Fruit fly (Drosophila melanogaster) whole organism, embryonic: ENCODE results near the gene CAH4.

Source experiments
- B-H1 ChIP-seq: fragments of 200-800 bp; sonication (Bioruptor generic); IDR thresholded peaks from 3 replicates; pipeline ENCODE4 v1.3.6; 2022; ENCODE audit warnings: missing biosample characterization, missing genetic modification characterization
- C15 ChIP-seq: fragments of 200-800 bp; sonication (Bioruptor generic); IDR thresholded peaks from 3 replicates; pipeline ENCODE4 v1.3.6; 2022; ENCODE audit warnings: missing biosample characterization, missing genetic modification characterization
- CG11085 ChIP-seq: fragments of 200-800 bp; sonication (Bioruptor generic); IDR thresholded peaks from 2 replicates; pipeline ENCODE4 v1.3.6; 2022; ENCODE audit warnings: missing biosample characterization, missing genetic modification characterization
- CG11723 ChIP-seq: fragments of 200-800 bp; sonication (Bioruptor generic); optimal IDR thresholded peaks from 2 replicates; lab custom pipeline; 2017; ENCODE audit warnings: missing biosample characterization, mild to moderate bottlenecking, missing genetic modification characterization
- CG1233 ChIP-seq: fragments of 200-800 bp; sonication (Bioruptor generic); optimal IDR thresholded peaks from 4 replicates; lab custom pipeline; 2018; ENCODE audit warnings: missing biosample characterization, mild to moderate bottlenecking, missing genetic modification characterization
- CG17385 ChIP-seq: fragments of 200-800 bp; sonication (Bioruptor generic); optimal IDR thresholded peaks from 3 replicates; lab custom pipeline; 2018; ENCODE audit warnings: missing biosample characterization, mild to moderate bottlenecking, missing genetic modification characterization
- CG17829 ChIP-seq: fragments of 200-800 bp; optimal IDR thresholded peaks from 2 replicates; lab custom pipeline; 2019; ENCODE audit warnings: missing biosample characterization, mild to moderate bottlenecking, missing genetic modification characterization, moderate library complexity
- CG18476 ChIP-seq: fragments of 200-800 bp; sonication (Bioruptor generic); optimal IDR thresholded peaks from 2 replicates; lab custom pipeline; 2016; ENCODE audit warnings: missing biosample characterization, mild to moderate bottlenecking, missing genetic modification characterization
- CG2875 ChIP-seq: fragments of 200-800 bp; sonication (Bioruptor generic); optimal IDR thresholded peaks from 2 replicates; lab custom pipeline; 2017; ENCODE audit warnings: missing biosample characterization, mild to moderate bottlenecking, missing genetic modification characterization, missing genetic modification reagents
- CG3726 ChIP-seq: fragments of 200-800 bp; sonication (Bioruptor generic); IDR thresholded peaks from 3 replicates; pipeline ENCODE4, ENCODE4 v1.3.6; 2022; ENCODE audit warnings: missing biosample characterization, missing genetic modification characterization
- CG4360 ChIP-seq: fragments of 200-800 bp; sonication (Bioruptor generic); IDR thresholded peaks from 2 replicates; pipeline ENCODE4 v1.3.6; 2022; ENCODE audit warnings: missing biosample characterization, missing genetic modification characterization
- CG4617 ChIP-seq: fragments of 200-800 bp; sonication (Bioruptor generic); optimal IDR thresholded peaks from 3 replicates; lab custom pipeline; 2016; ENCODE audit warnings: missing biosample characterization, missing genetic modification characterization, borderline replicate concordance
- CG4820 ChIP-seq: fragments of 200-800 bp; sonication (Bioruptor generic); optimal IDR thresholded peaks from 3 replicates; lab custom pipeline; 2016; ENCODE audit warnings: missing biosample characterization, missing genetic modification characterization
- CG4854 ChIP-seq: fragments of 200-800 bp; sonication (Bioruptor generic); optimal IDR thresholded peaks from 2 replicates; lab custom pipeline; 2016; ENCODE audit warnings: missing biosample characterization, missing genetic modification characterization, inconsistent platforms
- CG6683 ChIP-seq: fragments of 200-800 bp; sonication (Bioruptor generic); optimal IDR thresholded peaks from 2 replicates; lab custom pipeline; 2017; ENCODE audit warnings: missing biosample characterization, mild to moderate bottlenecking, missing genetic modification characterization, missing genetic modification reagents
- CG6765 ChIP-seq: fragments of 200-800 bp; sonication (Bioruptor generic); optimal IDR thresholded peaks from 3 replicates; lab custom pipeline; 2017; ENCODE audit warnings: missing biosample characterization, mild to moderate bottlenecking, missing genetic modification characterization
- CG7271 ChIP-seq: fragments of 200-800 bp; sonication (Bioruptor generic); optimal IDR thresholded peaks from 2 replicates; lab custom pipeline; 2018; ENCODE audit warnings: missing biosample characterization, mild to moderate bottlenecking, missing genetic modification characterization, moderate library complexity
- CG8478 ChIP-seq: fragments of >200 bp; optimal IDR thresholded peaks from 2 replicates; lab custom pipeline; 2018
- CG8944 ChIP-seq: fragments of 200-800 bp; sonication (Bioruptor generic); optimal IDR thresholded peaks from 3 replicates; lab custom pipeline; 2016; ENCODE audit warnings: missing biosample characterization, missing genetic modification characterization
- CG9876 ChIP-seq: fragments of 200-800 bp; sonication (Bioruptor generic); optimal IDR thresholded peaks from 2 replicates; lab custom pipeline; 2016; ENCODE audit warnings: missing biosample characterization, missing genetic modification characterization
- E2f2 ChIP-seq: fragments of 200-800 bp; sonication (Bioruptor generic); IDR thresholded peaks from 2 replicates; pipeline ENCODE4 v1.3.6; 2022; ENCODE audit warnings: missing biosample characterization, missing genetic modification characterization
- Eip74EF ChIP-seq, 2 experiments: fragments of 200-800 bp in 1 of 2; fragments of >200 bp in 1 of 2; sonication (Bioruptor generic) in 1 of 2; optimal IDR thresholded peaks; 2 replicates each; lab custom pipeline; 2017 to 2019; ENCODE audit warnings: missing biosample characterization in 2 of 2, missing genetic modification characterization in 2 of 2, mild to moderate bottlenecking in 1 of 2, moderate library complexity in 1 of 2
- Ets97D ChIP-seq: fragments of 200-800 bp; sonication (Bioruptor generic); optimal IDR thresholded peaks from 3 replicates; lab custom pipeline; 2016; ENCODE audit warnings: missing biosample characterization, missing genetic modification characterization
- Fer1 ChIP-seq: fragments of 200-800 bp; sonication (Bioruptor generic); optimal IDR thresholded peaks from 2 replicates; lab custom pipeline; 2017; ENCODE audit warnings: missing biosample characterization, mild to moderate bottlenecking, missing genetic modification characterization
- Gug ChIP-seq: fragments of 200-800 bp; sonication (Bioruptor generic); IDR thresholded peaks from 4 replicates; pipeline ENCODE4 v1.3.6; 2022; ENCODE audit warnings: missing biosample characterization, missing genetic modification characterization
- HmgD ChIP-seq: fragments of 200-800 bp; sonication (Bioruptor generic); optimal IDR thresholded peaks from 3 replicates; lab custom pipeline; 2016; ENCODE audit warnings: missing biosample characterization, missing genetic modification characterization
- NC2β ChIP-seq: fragments of 200-800 bp; sonication (Bioruptor generic); optimal IDR thresholded peaks from 2 replicates; lab custom pipeline; 2016; ENCODE audit warnings: missing biosample characterization, missing genetic modification characterization
- NFAT ChIP-seq: fragments of 200-800 bp; sonication (Bioruptor generic); IDR thresholded peaks from 2 replicates; pipeline ENCODE4 v1.3.6; 2022; ENCODE audit warnings: missing biosample characterization, missing genetic modification characterization
- Rfx ChIP-seq: fragments of 200-800 bp; sonication (Bioruptor generic); IDR thresholded peaks from 2 replicates; pipeline ENCODE4 v1.3.6; 2022; ENCODE audit warnings: missing biosample characterization, missing genetic modification characterization
- Scr ChIP-seq: fragments of 200-800 bp; sonication (Bioruptor generic); IDR thresholded peaks from 2 replicates; pipeline ENCODE4 v1.3.6; 2022; ENCODE audit warnings: missing biosample characterization, missing genetic modification characterization; ENCODE audit not compliant: partially characterized antibody
- Sin3A ChIP-seq: fragments of >200 bp; optimal IDR thresholded peaks from 2 replicates; lab custom pipeline; 2018
- Sox100B ChIP-seq: fragments of 200-800 bp; sonication (Bioruptor generic); optimal IDR thresholded peaks from 3 replicates; lab custom pipeline; 2018; ENCODE audit warnings: missing biosample characterization, mild to moderate bottlenecking, missing genetic modification characterization
- Vsx1 ChIP-seq: fragments of 200-800 bp; sonication (Bioruptor generic); optimal IDR thresholded peaks from 2 replicates; lab custom pipeline; 2017; ENCODE audit warnings: missing biosample characterization, mild to moderate bottlenecking, missing genetic modification characterization, missing genetic modification reagents
- ash1 ChIP-seq: fragments of 200-800 bp; sonication (Bioruptor generic); optimal IDR thresholded peaks from 2 replicates; lab custom pipeline; 2018; ENCODE audit warnings: missing biosample characterization, mild to moderate bottlenecking, missing genetic modification characterization
- croc ChIP-seq: fragments of 200-800 bp; sonication (Bioruptor generic); conservative IDR thresholded peaks from 3 replicates; pipeline ENCODE4 v1.3.6; 2022; ENCODE audit warnings: missing biosample characterization, missing genetic modification characterization
- crol ChIP-seq: fragments of 200-800 bp; sonication (Bioruptor generic); IDR thresholded peaks from 2 replicates; pipeline ENCODE4 v1.3.6; 2022; ENCODE audit warnings: missing biosample characterization, missing genetic modification characterization
- dpn ChIP-seq, 2 experiments: fragments of 200-800 bp; sonication (Bioruptor generic); optimal IDR thresholded peaks; 3 replicates each; lab custom pipeline; 2016; ENCODE audit warnings: missing biosample characterization in 2 of 2, missing genetic modification characterization in 2 of 2
- fd3F ChIP-seq: fragments of 200-800 bp; sonication (Bioruptor generic); optimal IDR thresholded peaks from 2 replicates; lab custom pipeline; 2018; ENCODE audit warnings: missing biosample characterization, mild to moderate bottlenecking, missing genetic modification characterization, moderate library complexity
- gce ChIP-seq: fragments of 200-800 bp; sonication (Bioruptor generic); IDR thresholded peaks from 3 replicates; pipeline ENCODE4 v1.3.6; 2022; ENCODE audit warnings: missing biosample characterization, missing genetic modification characterization
- gfzf ChIP-seq: fragments of 200-800 bp; sonication (Bioruptor generic); optimal IDR thresholded peaks from 2 replicates; lab custom pipeline; 2016; ENCODE audit warnings: missing biosample characterization, mild to moderate bottlenecking, missing genetic modification characterization, moderate library complexity
- grn ChIP-seq: fragments of 200-800 bp; sonication (Bioruptor generic); optimal IDR thresholded peaks from 3 replicates; lab custom pipeline; 2017; ENCODE audit warnings: missing biosample characterization, missing genetic modification characterization
- lola ChIP-seq, 3 experiments: fragments of >200 bp in 2 of 3; fragments of 200-800 bp in 1 of 3; sonication (Bioruptor generic) in 1 of 3; optimal IDR thresholded peaks; 2 replicates each; lab custom pipeline; 2017 to 2019; ENCODE audit warnings: missing biosample characterization in 3 of 3, missing genetic modification characterization in 3 of 3, mild to moderate bottlenecking in 1 of 3, moderate library complexity in 1 of 3
- mld ChIP-seq: fragments of 200-800 bp; sonication (Bioruptor generic); IDR thresholded peaks from 3 replicates; pipeline ENCODE4 v1.3.6; 2022; ENCODE audit warnings: missing biosample characterization, missing genetic modification characterization; ENCODE audit not compliant: partially characterized antibody
- nerfin-2 ChIP-seq: fragments of 200-800 bp; sonication (Bioruptor generic); IDR thresholded peaks from 2 replicates; pipeline ENCODE4 v1.3.6; 2022; ENCODE audit warnings: missing biosample characterization, missing genetic modification characterization; ENCODE audit not compliant: partially characterized antibody
- odd ChIP-seq: fragments of 200-800 bp; sonication (Bioruptor generic); optimal IDR thresholded peaks from 2 replicates; lab custom pipeline; 2017; ENCODE audit warnings: missing biosample characterization, mild to moderate bottlenecking, missing genetic modification characterization
- peb ChIP-seq: fragments of 200-800 bp; sonication (Bioruptor generic); IDR thresholded peaks from 2 replicates; pipeline ENCODE4 v1.3.6; 2022; ENCODE audit warnings: missing biosample characterization, missing genetic modification characterization
- seq ChIP-seq: fragments of 200-800 bp; sonication (Bioruptor generic); IDR thresholded peaks from 2 replicates; pipeline ENCODE4 v1.3.6; 2022; ENCODE audit warnings: missing biosample characterization, missing genetic modification characterization
- slp2 ChIP-seq: fragments of 200-800 bp; sonication (Bioruptor generic); optimal IDR thresholded peaks from 2 replicates; lab custom pipeline; 2016; ENCODE audit warnings: missing biosample characterization, missing genetic modification characterization
- sug ChIP-seq: fragments of 200-800 bp; optimal IDR thresholded peaks from 2 replicates; lab custom pipeline; 2019; ENCODE audit warnings: missing biosample characterization, mild to moderate bottlenecking, missing genetic modification characterization, moderate library complexity
- twi ChIP-seq: fragments of 200-800 bp; optimal IDR thresholded peaks from 2 replicates; lab custom pipeline; 2019; ENCODE audit warnings: missing biosample characterization, mild to moderate bottlenecking, missing genetic modification characterization, moderate library complexity
- vfl ChIP-seq: fragments of 200-800 bp; sonication (Bioruptor generic); optimal IDR thresholded peaks from 2 replicates; lab custom pipeline; 2016; ENCODE audit warnings: missing biosample characterization, missing genetic modification characterization

Gene CAH4

dm6 chr3R:24894419-24895206, 37.3 kb upstream of the CAH4 start, which contains the start of the genes CG31121 and CG11069 (continued):
- TF ChIP-seq Vsx1 (GFP tag; lab: Kevin White, UChicago) (no peak), CG6683 (GFP tag; lab: Kevin White, UChicago) (no peak), dpn (GFP tag; optimal IDR thresholded peaks at IDR 0.05; lab: Kevin White, UChicago) (no peak), CG8478 (lab: Kevin White, UChicago) (no peak), HmgD (no peak), E2f2 (GFP tag; lab: Robert Waterston, UW) (no peak), Rfx (GFP tag; lab: Robert Waterston, UW) (peak; percentile 46), C15 (GFP tag; lab: Robert Waterston, UW) (no peak), slp2 (GFP tag; lab: Kevin White, UChicago) (no peak), Scr (GFP tag; lab: Robert Waterston, UW) (no peak), crol (no peak), CG9876 (GFP tag; lab: Kevin White, UChicago) (no peak), ash1 (GFP tag; lab: Kevin White, UChicago) (no peak), CG4617 (GFP tag; lab: Kevin White, UChicago) (no peak), Eip74EF (GFP tag; optimal IDR thresholded peaks at IDR 0.05; lab: Kevin White, UChicago) (no peak), grn (no peak), CG11723 (GFP tag; lab: Kevin White, UChicago) (no peak), sug (tag; lab: Kevin White, UChicago) (no peak), croc (GFP tag; lab: Robert Waterston, UW) (no peak), CG3726 (no peak), CG7271 (tag; lab: Kevin White, UChicago) (no peak), gce (GFP tag; lab: Robert Waterston, UW) (peak; percentile 12; the same call in 1 of the 3 replicates), CG2875 (no peak), Sox100B (GFP tag; lab: Kevin White, UChicago) (no peak), twi (no peak), B-H1 (no peak), nerfin-2 (GFP tag; lab: Robert Waterston, UW) (no peak), CG1233 (no peak), CG4820 (GFP tag; lab: Kevin White, UChicago) (no peak), Gug (GFP tag; lab: Robert Waterston, UW) (no peak), CG17385 (no peak), Sin3A (lab: Kevin White, UChicago) (no peak), CG8944 (no peak), CG11085 (no peak), CG6765 (no peak), NFAT (GFP tag; lab: Robert Waterston, UW) (no peak), lola (GFP tag; optimal IDR thresholded peaks at IDR 0.05; lab: Kevin White, UChicago) (no peak), vfl (GFP tag; lab: Kevin White, UChicago) (no peak), CG4360 (GFP tag; lab: Robert Waterston, UW) (no peak), mld (GFP tag; lab: Robert Waterston, UW) (no peak), NC2β (no peak), Fer1 (GFP tag; lab: Kevin White, UChicago) (no peak), gfzf (GFP tag; lab: Kevin White, UChicago) (no peak), Ets97D (GFP tag; lab: Kevin White, UChicago) (no peak), CG18476 (GFP tag; lab: Kevin White, UChicago) (no peak), peb (GFP tag; lab: Robert Waterston, UW) (no peak), CG17829 (tag; lab: Kevin White, UChicago) (no peak), odd (GFP tag; lab: Kevin White, UChicago) (no peak), fd3F (no peak), CG4854 (GFP tag; lab: Kevin White, UChicago) (no peak), seq (GFP tag; lab: Robert Waterston, UW) (0 out of 2 replicates have a peak, but pooled peaks have one; percentile 14)
